Fruit fly (Drosophila melanogaster): ENCODE results near the gene PIG-B.

PIG-B gene

DNA sequence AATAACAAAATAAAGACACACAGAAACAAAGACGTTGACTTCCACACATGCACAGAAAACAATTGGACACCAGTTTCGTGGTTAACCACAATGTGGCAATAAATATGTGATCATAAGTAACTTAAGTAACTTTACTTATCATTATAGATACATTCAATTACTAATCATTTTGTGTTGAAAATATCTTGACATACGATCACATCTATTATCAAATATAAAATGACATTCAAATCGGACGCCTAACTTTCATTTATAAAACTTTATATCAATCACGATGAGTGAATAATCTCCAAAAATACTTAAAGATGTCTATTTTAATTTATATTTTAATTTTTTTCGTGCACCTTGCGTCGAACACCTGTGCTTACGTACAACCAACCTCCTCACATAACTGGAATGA, 32.6 kb upstream of the PIG-B start (continued):
- TF ChIP-seq fd59A (GFP tag; optimal IDR thresholded peaks at IDR 0.05) (no peak), CG15336 (GFP tag; IDR thresholded peaks at IDR 0.05) (peak; percentile 55; the same call in 1 of the 2 replicates), CG8119 (GFP tag; IDR thresholded peaks at IDR 0.05) (0 out of 3 replicates have a peak, but pooled peaks have one; percentile 35), CG6792 (GFP tag; optimal IDR thresholded peaks at IDR 0.05) (no peak), dsx (GFP tag; optimal IDR thresholded peaks at IDR 0.05; ENCODE audit: poor library complexity, severe bottlenecking) (no peak), Smox (GFP tag; optimal IDR thresholded peaks at IDR 0.05) (peak; percentile 11), Sox14 (GFP tag; optimal IDR thresholded peaks at IDR 0.05) (peak; percentile 13), Ets96B (tag; optimal IDR thresholded peaks at IDR 0.05) (no peak), OdsH (GFP tag; optimal IDR thresholded peaks at IDR 0.05) (peak; percentile 16), Sox102F (GFP tag; optimal IDR thresholded peaks at IDR 0.05) (peak; percentile 16), Eip78C (GFP tag) (peak; percentile 79), CG34406 (GFP tag; optimal IDR thresholded peaks at IDR 0.05) (peak; percentile 34), CG11902 (GFP tag; optimal IDR thresholded peaks at IDR 0.05) (no peak), Hr38 (GFP tag; optimal IDR thresholded peaks at IDR 0.05) (no peak), fd85E (GFP tag; optimal IDR thresholded peaks at IDR 0.05) (no peak), Eip93F (GFP tag; optimal IDR thresholded peaks at IDR 0.05) (peak; percentile 6), CG11294 (GFP tag; IDR thresholded peaks at IDR 0.05) (no peak), CG3032 (tag; optimal IDR thresholded peaks at IDR 0.05) (no peak), Sox15 (GFP tag; optimal IDR thresholded peaks at IDR 0.05) (no peak), CG16779 (tag; optimal IDR thresholded peaks at IDR 0.05) (no peak), Ets21C (GFP tag; optimal IDR thresholded peaks at IDR 0.05) (no peak), CG6276 (GFP tag; optimal IDR thresholded peaks at IDR 0.05) (peak; percentile 49), Gug (GFP tag; IDR thresholded peaks at IDR 0.05) (no peak), Met (GFP tag; optimal IDR thresholded peaks at IDR 0.05) (peak; percentile 54), Hr4 (GFP tag; optimal IDR thresholded peaks at IDR 0.05) (peak; percentile 18), vri (GFP tag; optimal IDR thresholded peaks at IDR 0.05) (no peak), CG1621 (tag; optimal IDR thresholded peaks at IDR 0.05) (no peak), CG10631 (GFP tag; optimal IDR thresholded peaks at IDR 0.05) (no peak), CG31627 (GFP tag; optimal IDR thresholded peaks at IDR 0.05) (peak; percentile 16), CG6854 (GFP tag; optimal IDR thresholded peaks at IDR 0.05) (no peak), acj6 (GFP tag; optimal IDR thresholded peaks at IDR 0.05) (no peak)

DNA sequence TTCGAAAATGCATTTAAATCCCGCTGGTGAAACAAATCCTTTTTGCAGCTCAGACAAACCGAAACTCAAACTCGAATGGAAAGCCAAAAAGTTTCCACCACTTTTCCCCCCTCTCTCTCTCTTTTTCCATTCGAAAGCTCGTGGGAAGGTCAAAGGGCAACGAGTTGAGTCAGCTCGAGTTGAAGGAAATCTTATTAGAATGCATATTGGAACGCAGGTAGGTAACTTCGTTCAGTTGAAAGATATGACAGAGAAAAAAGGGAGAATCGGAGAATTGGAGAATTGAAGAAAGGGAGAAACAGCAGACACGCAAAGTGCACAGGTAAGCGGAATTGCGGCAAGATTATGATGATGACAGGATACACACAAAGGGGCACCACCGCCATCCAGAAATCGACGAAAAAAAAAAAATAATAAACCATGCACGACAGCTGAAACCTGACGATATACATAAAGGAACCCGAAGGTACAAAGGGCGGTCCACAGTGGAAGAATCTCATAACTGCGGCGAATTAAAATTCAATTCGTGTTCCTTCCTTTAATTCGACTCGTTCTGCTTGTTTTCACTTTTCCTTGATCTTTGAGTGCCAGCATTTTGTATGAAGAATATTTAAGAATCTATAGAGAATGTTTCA, 28.4 kb upstream of the PIG-B start:
- TF ChIP-seq Hr4 (GFP tag; optimal IDR thresholded peaks at IDR 0.05) = no peak
- no peak for TF ChIP-seq CG8319 (GFP tag; optimal IDR thresholded peaks at IDR 0.05)
- TF ChIP-seq Eip93F (GFP tag; optimal IDR thresholded peaks at IDR 0.05) = no peak
- peak; percentile 57 for TF ChIP-seq Blimp-1 (GFP tag; optimal IDR thresholded peaks at IDR 0.05)
- TF ChIP-seq ss (GFP tag; optimal IDR thresholded peaks at IDR 0.05) = peak; percentile 70 to 86
- TF ChIP-seq Sox102F (GFP tag; optimal IDR thresholded peaks at IDR 0.05) = peak; percentile 35
- no peak for TF ChIP-seq eg (GFP tag; IDR thresholded peaks at IDR 0.05)
- TF ChIP-seq Lpt (GFP tag; optimal IDR thresholded peaks at IDR 0.05) = no peak
- peak; percentile 5; the same call in 1 of the 3 replicates for TF ChIP-seq CG6163 (GFP tag; IDR thresholded peaks at IDR 0.05)
- TF ChIP-seq CG7368 (GFP tag; optimal IDR thresholded peaks at IDR 0.05) = no peak
- TF ChIP-seq fkh (GFP tag; optimal IDR thresholded peaks at IDR 0.05) = no peak
- TF ChIP-seq Sox14 (GFP tag; optimal IDR thresholded peaks at IDR 0.05) = no peak
- no peak for TF ChIP-seq CG1621 (tag; optimal IDR thresholded peaks at IDR 0.05)
- TF ChIP-seq esn (GFP tag; optimal IDR thresholded peaks at IDR 0.05) = no peak
- peak; percentile 4 for TF ChIP-seq CG3919 (GFP tag; optimal IDR thresholded peaks at IDR 0.05)
- TF ChIP-seq CG6808 (GFP tag; optimal IDR thresholded peaks at IDR 0.05) = peak; percentile 40
- no peak for TF ChIP-seq topi (GFP tag; optimal IDR thresholded peaks at IDR 0.05)
- peak; percentile 55 for TF ChIP-seq Eip78C (GFP tag)
- no peak for TF ChIP-seq achi (GFP tag; optimal IDR thresholded peaks at IDR 0.05)
- TF ChIP-seq svp (GFP tag) = peak; percentile 57
- TF ChIP-seq CG34406 (GFP tag; optimal IDR thresholded peaks at IDR 0.05) = no peak
- no peak for TF ChIP-seq acj6 (GFP tag; optimal IDR thresholded peaks at IDR 0.05)
- no peak for TF ChIP-seq CG32006 (GFP tag; optimal IDR thresholded peaks at IDR 0.05)
